Fruit fly (Drosophila melanogaster): ENCODE measurements around the gene CG17129.
A peak's percentile ranks its signal among the peaks of the same experiment; 100 is the strongest.

CG17129 gene

DNA sequence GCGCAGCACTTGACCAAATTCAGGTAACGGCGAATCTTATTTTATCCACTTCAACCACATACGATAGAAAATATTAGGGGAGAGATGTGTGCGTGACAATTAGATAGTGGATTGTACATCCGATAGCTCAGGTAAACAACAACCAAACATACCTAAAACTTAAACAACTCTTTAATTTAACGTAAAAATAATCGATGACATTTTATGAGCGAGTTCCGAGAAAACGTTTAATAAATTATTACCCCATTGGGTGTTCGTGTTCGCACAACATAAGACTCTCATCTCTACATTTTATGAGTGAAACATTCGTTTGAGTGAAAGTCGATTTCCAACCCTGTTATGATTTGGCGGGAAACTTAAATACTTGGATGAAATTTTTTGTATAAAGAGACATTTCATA, at the start of gene CG17129:
Gene CG17129, minus strand, starts transcription at position 69 of the 400 bp plus-strand sequence.
- no peak for TF ChIP-seq cnc (optimal IDR thresholded peaks at IDR 0.05)
- TF ChIP-seq Hr96 (GFP tag; optimal IDR thresholded peaks at IDR 0.05): peak; percentile 75
- peak; percentile 19 for TF ChIP-seq CG12768 (GFP tag; optimal IDR thresholded peaks at IDR 0.05)
- peak; percentile 48 for TF ChIP-seq bab1 (GFP tag; optimal IDR thresholded peaks at IDR 0.05)
- TF ChIP-seq kay (GFP tag; ENCODE audit: borderline replicate concordance): no peak
- peak; percentile 10 for TF ChIP-seq Crg-1 (GFP tag; optimal IDR thresholded peaks at IDR 0.05)
- TF ChIP-seq pad (GFP tag; optimal IDR thresholded peaks at IDR 0.05): peak; percentile 43
- no peak for TF ChIP-seq Clk (GFP tag; optimal IDR thresholded peaks at IDR 0.05)
- peak; percentile 39 for TF ChIP-seq CG1620 (GFP tag; optimal IDR thresholded peaks at IDR 0.05)
- TF ChIP-seq CG5204 (GFP tag; optimal IDR thresholded peaks at IDR 0.05): peak; percentile 35
- peak; percentile 42 for TF ChIP-seq CG7101 (tag; optimal IDR thresholded peaks at IDR 0.05)
- no peak for TF ChIP-seq ovo (GFP tag; optimal IDR thresholded peaks at IDR 0.05)
- peak; percentile 14 for TF ChIP-seq Mnt (GFP tag; optimal IDR thresholded peaks at IDR 0.05)
- TF ChIP-seq CG14711 (tag; optimal IDR thresholded peaks at IDR 0.05): peak; percentile 63
- TF ChIP-seq toe (GFP tag; optimal IDR thresholded peaks at IDR 0.05): peak; percentile 57
- TF ChIP-seq CG33017 (tag; optimal IDR thresholded peaks at IDR 0.05): no peak
- no peak for TF ChIP-seq tj (GFP tag; optimal IDR thresholded peaks at IDR 0.05)
- TF ChIP-seq cic (GFP tag; optimal IDR thresholded peaks at IDR 0.05): no peak
- TF ChIP-seq CG7045 (GFP tag; optimal IDR thresholded peaks at IDR 0.05): peak; percentile 12
- peak; percentile 15 for TF ChIP-seq CG11617 (GFP tag; optimal IDR thresholded peaks at IDR 0.05)

DNA sequence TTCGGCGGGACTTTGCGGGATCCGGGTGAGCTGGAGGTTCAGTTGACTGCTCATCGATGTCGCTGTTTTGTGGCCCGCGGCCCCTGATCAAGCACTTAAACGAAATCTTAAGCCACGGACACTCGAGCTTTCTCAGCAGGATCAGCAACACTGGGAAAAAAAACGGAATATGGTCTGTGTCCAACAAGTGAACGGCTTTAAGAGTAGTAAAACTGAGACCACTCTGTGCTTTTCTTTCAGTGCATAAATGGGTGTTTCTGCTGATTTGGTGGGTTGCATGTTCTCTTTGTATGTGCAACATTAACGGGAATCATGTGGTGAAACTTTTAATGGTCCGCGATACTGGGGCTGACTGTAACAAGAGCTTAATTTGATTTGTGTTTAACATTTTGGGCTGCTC, 49.2 kb upstream of the CG17129 start:
- TF ChIP-seq CG14711 (tag; optimal IDR thresholded peaks at IDR 0.05) (no peak), Crg-1 (GFP tag; optimal IDR thresholded peaks at IDR 0.05) (no peak), CG33017 (tag; optimal IDR thresholded peaks at IDR 0.05) (no peak), tj (GFP tag; optimal IDR thresholded peaks at IDR 0.05) (no peak)

DNA sequence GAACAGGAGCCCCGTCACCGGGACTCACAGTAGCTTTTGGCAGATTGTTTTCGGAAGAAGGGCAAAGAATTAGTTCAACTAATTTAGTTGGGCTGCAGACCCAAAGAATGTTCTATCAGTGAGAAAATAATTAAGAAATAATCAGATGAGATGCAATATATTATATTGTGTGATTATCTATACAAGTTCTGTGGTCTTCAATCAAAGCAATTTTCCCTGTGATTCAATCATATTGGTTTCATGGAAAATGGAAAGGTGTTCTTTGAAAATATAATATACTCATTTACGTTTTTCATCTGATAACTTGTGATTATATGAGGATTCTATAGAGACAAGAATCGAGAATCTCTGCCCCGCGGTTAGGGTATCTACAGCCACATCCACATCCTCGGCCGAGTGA, 48.5 kb upstream of the CG17129 start:
- no peak for TF ChIP-seq bab1 (GFP tag; optimal IDR thresholded peaks at IDR 0.05)
- TF ChIP-seq CG12768 (GFP tag; optimal IDR thresholded peaks at IDR 0.05): no peak
- no peak for TF ChIP-seq Clk (GFP tag; optimal IDR thresholded peaks at IDR 0.05)

DNA sequence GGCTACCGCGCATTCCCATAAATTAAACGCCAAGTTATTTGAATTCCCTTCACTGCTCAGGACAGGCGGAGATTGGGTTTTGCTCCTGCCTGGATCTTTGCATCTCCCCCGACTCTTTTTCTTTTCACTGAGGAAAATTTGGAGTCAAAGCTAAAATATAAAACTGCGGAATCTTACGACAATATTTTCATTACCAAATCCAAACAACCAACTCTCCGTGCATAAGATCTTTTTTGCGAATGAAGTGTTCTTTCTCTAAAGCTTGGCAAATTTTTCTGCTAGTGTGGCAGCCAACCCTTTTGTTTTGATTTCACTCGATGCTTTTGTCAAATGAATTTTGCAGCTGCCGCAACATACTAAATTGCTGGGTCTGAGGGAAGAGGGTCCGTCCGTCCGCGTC, 47.7 kb upstream of the CG17129 start:
- TF ChIP-seq tj (GFP tag; optimal IDR thresholded peaks at IDR 0.05) (no peak), Mnt (GFP tag; optimal IDR thresholded peaks at IDR 0.05) (no peak), CG14711 (tag; optimal IDR thresholded peaks at IDR 0.05) (no peak), pad (GFP tag; optimal IDR thresholded peaks at IDR 0.05) (no peak)

DNA sequence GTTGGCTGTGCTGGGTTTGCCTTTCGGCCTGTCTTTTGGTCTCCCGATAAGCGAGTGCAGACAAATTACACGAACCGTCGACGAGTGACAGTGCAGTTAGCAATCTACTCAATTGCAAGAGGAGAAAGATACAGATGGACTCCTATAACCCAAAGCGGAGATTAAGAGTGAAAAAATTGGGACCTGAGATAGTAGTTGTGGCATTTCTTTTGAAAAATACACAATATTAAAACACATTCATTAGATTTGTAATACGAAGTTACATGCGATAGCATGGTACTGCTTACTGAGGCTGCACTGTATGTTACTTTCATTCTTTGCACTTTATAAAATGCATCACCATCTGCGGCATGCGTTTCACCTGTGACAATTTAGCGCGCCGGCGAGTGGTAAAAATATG, 47.1 kb upstream of the CG17129 start:
- TF ChIP-seq Clk (GFP tag; optimal IDR thresholded peaks at IDR 0.05) (no peak), kay (GFP tag; ENCODE audit: borderline replicate concordance) (no peak), toe (GFP tag; optimal IDR thresholded peaks at IDR 0.05) (no peak)

DNA sequence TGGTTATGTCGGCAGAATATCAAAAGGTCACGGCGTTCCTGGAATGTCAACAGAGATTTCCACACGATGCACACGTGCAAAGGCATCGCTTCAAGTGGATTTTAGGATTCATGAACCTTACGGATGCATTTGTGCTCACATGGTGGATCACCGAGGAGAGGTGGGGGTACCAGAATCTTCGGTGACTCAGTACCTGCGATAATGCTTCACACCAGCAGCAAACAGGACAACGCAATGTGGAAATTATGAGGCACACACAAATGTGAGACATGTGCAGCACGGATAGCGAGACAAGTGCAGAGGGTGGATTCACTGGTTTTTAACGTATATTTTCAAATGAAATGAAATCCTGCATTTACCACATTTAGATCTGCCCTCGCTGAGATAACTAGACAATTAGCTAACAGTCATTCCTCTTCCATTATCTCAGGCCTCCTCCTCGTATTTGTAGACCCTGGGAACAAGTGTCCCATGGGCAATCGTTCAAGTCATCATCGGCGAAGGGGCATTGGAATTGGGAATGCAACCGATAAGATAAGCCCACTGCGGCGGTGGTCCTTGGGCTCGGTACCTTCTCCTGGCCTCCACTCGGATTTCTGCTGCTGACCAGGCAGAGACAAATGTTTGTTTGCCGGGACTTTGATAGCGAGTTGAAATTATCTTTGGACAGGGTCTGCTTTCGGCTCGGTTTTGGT, 46.5 kb upstream of the CG17129 start:
- TF ChIP-seq CG33017 (tag; optimal IDR thresholded peaks at IDR 0.05) (no peak), ovo (GFP tag; optimal IDR thresholded peaks at IDR 0.05) (no peak), cnc (optimal IDR thresholded peaks at IDR 0.05) (no peak), pad (GFP tag; optimal IDR thresholded peaks at IDR 0.05) (no peak), Mnt (GFP tag; optimal IDR thresholded peaks at IDR 0.05) (no peak), CG7101 (tag; optimal IDR thresholded peaks at IDR 0.05) (no peak), Clk (GFP tag; optimal IDR thresholded peaks at IDR 0.05) (no peak), toe (GFP tag; optimal IDR thresholded peaks at IDR 0.05) (no peak), cic (GFP tag; optimal IDR thresholded peaks at IDR 0.05) (no peak), CG7045 (GFP tag; optimal IDR thresholded peaks at IDR 0.05) (no peak), CG11617 (GFP tag; optimal IDR thresholded peaks at IDR 0.05) (no peak), CG5204 (GFP tag; optimal IDR thresholded peaks at IDR 0.05) (no peak), CG12768 (GFP tag; optimal IDR thresholded peaks at IDR 0.05) (no peak), kay (GFP tag; ENCODE audit: borderline replicate concordance) (no peak), tj (GFP tag; optimal IDR thresholded peaks at IDR 0.05) (no peak), CG1620 (GFP tag; optimal IDR thresholded peaks at IDR 0.05) (no peak), CG14711 (tag; optimal IDR thresholded peaks at IDR 0.05) (no peak)

DNA sequence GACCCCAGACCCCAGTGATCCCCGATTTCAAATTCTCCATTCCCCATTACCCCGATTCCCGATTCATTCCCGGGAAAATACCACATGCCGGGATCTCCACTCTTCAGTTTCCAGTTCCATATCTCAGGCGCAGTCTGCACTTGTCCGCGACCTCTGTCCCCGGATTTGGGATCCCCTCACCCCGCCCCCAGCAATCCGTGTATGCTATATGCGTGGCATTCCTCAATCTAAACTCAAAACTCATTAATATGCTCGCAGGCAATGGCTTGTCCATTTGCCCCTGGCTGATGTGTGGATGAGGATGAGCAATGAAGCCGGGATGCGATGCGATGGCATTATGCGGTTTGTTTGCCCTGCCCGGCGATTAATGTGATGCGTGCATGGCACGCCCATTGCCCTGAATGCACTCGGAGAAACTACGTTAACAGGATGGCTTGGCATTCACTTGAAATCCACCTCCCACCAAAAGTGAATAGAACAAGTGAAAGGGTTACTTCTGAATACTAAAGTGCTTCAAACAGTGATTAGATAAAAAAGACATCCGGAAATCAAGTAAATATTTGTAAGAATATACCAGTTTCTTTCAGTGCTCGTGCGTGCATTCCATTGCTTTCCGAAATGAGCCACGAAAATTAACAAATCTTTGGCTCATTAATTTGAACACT, 45.5 kb upstream of the CG17129 start:
- TF ChIP-seq kay (GFP tag; ENCODE audit: borderline replicate concordance) (no peak), cnc (optimal IDR thresholded peaks at IDR 0.05) (no peak), bab1 (GFP tag; optimal IDR thresholded peaks at IDR 0.05) (no peak), CG33017 (tag; optimal IDR thresholded peaks at IDR 0.05) (no peak), pad (GFP tag; optimal IDR thresholded peaks at IDR 0.05) (no peak), Crg-1 (GFP tag; optimal IDR thresholded peaks at IDR 0.05) (no peak), CG14711 (tag; optimal IDR thresholded peaks at IDR 0.05) (no peak), CG11617 (GFP tag; optimal IDR thresholded peaks at IDR 0.05) (no peak), ovo (GFP tag; optimal IDR thresholded peaks at IDR 0.05) (no peak), cic (GFP tag; optimal IDR thresholded peaks at IDR 0.05) (no peak), CG5204 (GFP tag; optimal IDR thresholded peaks at IDR 0.05) (no peak), Mnt (GFP tag; optimal IDR thresholded peaks at IDR 0.05) (no peak), Clk (GFP tag; optimal IDR thresholded peaks at IDR 0.05) (no peak), Hr96 (GFP tag; optimal IDR thresholded peaks at IDR 0.05) (no peak), toe (GFP tag; optimal IDR thresholded peaks at IDR 0.05) (no peak), CG1620 (GFP tag; optimal IDR thresholded peaks at IDR 0.05) (no peak), CG12768 (GFP tag; optimal IDR thresholded peaks at IDR 0.05) (no peak)

Data from whole organism, adult.